Worm (Caenorhabditis elegans): Measurements from ENCODE around the gene T08G5.2.
A peak's percentile ranks its signal among the peaks of the same experiment; 100 is the strongest.

The T08G5.2 gene

DNA sequence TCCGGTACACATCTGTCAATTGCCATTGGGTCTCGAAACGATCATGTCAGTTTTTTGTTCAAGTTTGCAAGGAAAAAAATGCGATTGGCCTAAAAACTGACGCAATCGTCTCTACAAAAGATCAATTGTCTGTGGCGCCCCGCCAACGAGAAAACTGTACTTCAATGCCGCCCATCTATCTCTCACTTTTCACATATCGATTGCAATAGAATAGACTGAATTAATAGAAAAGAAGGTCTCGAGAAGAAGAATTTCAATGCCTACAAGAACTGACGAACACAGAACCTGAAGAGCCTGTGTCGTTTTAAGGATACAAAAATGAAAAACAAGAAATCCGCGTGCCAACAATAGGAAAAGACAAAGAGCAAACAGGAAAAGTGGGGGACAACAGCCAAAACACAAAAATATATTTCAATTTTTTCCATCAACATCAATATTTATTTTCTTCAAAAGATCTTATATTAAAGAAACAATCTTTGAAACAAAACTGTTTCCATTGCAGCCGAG is 17.7 kb downstream of the T08G5.2 start (continued):
- TF ChIP-seq zfp-3 (GFP tag; conservative IDR thresholded peaks at IDR 0.05) (peak; percentile 72), nhr-237 (tag; optimal IDR thresholded peaks at IDR 0.05) (no peak), mxl-2 (GFP tag; conservative IDR thresholded peaks at IDR 0.05) (no peak), Y48G9A.11 (GFP tag; IDR thresholded peaks at IDR 0.05) (no peak), unc-39 (tag; optimal IDR thresholded peaks at IDR 0.05) (no peak), snpc-4 (tag; optimal IDR thresholded peaks at IDR 0.05) (no peak), daf-8 (GFP tag; IDR thresholded peaks at IDR 0.05) (no peak), fos-1 (tag; optimal IDR thresholded peaks at IDR 0.05) (no peak), tag-97 (GFP tag; IDR thresholded peaks at IDR 0.05) (no peak), nhr-11 (tag; optimal IDR thresholded peaks at IDR 0.05) (no peak), F26F4.8 (GFP tag; conservative IDR thresholded peaks at IDR 0.05) (no peak), lin-38 (GFP tag; IDR thresholded peaks at IDR 0.05) (peak; percentile 47), attf-4 (tag; optimal IDR thresholded peaks at IDR 0.05) (no peak), Y75B8A.6 (GFP tag; IDR thresholded peaks at IDR 0.05) (no peak), aha-1 (tag) (peak; percentile 98), rbr-2 (tag; optimal IDR thresholded peaks at IDR 0.05) (peak; percentile 28), nhr-42 (GFP tag; IDR thresholded peaks at IDR 0.05) (no peak), ZK546.5 (tag; optimal IDR thresholded peaks at IDR 0.05) (no peak), ZK337.2 (GFP tag; IDR thresholded peaks at IDR 0.05) (no peak), madf-9 (GFP tag; conservative IDR thresholded peaks at IDR 0.05) (no peak), jun-1 (tag; optimal IDR thresholded peaks at IDR 0.05) (no peak), mdt-29 (GFP tag; IDR thresholded peaks at IDR 0.05) (no peak), mxl-3 (GFP tag; optimal IDR thresholded peaks at IDR 0.05) (no peak), egl-27 (tag; optimal IDR thresholded peaks at IDR 0.05) (no peak), nhr-102 (tag; optimal IDR thresholded peaks at IDR 0.05) (peak; percentile 62), Y5F2A.4 (GFP tag; optimal IDR thresholded peaks at IDR 0.05) (no peak), hlh-30 (tag; optimal IDR thresholded peaks at IDR 0.05; ENCODE audit: insufficient read depth) (peak; percentile 25), nhr-6 (tag; optimal IDR thresholded peaks at IDR 0.05) (peak; percentile 69), T26A8.4 (GFP tag; IDR thresholded peaks at IDR 0.05) (no peak), D1046.2 (GFP tag; IDR thresholded peaks at IDR 0.05) (no peak), F44E2.7 (GFP tag; IDR thresholded peaks at IDR 0.05) (no peak), spr-1 (tag; optimal IDR thresholded peaks at IDR 0.05) (no peak), zip-11 (GFP tag; IDR thresholded peaks at IDR 0.05) (no peak), nhr-10 (tag; optimal IDR thresholded peaks at IDR 0.05) (no peak), Y105C5A.15 (GFP tag; IDR thresholded peaks at IDR 0.05) (no peak), lsy-2 (tag; optimal IDR thresholded peaks at IDR 0.05) (peak in 1 of 2 experiments; percentile 76), unc-130 (GFP tag; optimal IDR thresholded peaks at IDR 0.05) (peak; percentile 20), nhr-77 (tag; optimal IDR thresholded peaks at IDR 0.05) (no peak), ceh-20 (GFP tag; IDR thresholded peaks at IDR 0.05) (0 out of 2 replicates have a peak, but pooled peaks have one; percentile 24), spr-3 (GFP tag; optimal IDR thresholded peaks at IDR 0.05) (peak; percentile 14), egl-43 (GFP tag; IDR thresholded peaks at IDR 0.05) (no peak), nhr-28 (tag; optimal IDR thresholded peaks at IDR 0.05) (peak; percentile 3), lin-1 (GFP tag; IDR thresholded peaks at IDR 0.05) (no peak), lin-39 (tag; optimal IDR thresholded peaks at IDR 0.05) (no peak), nhr-41 (GFP tag; IDR thresholded peaks at IDR 0.05) (no peak), php-3 (GFP tag; IDR thresholded peaks at IDR 0.05) (no peak), dmd-9 (GFP tag; IDR thresholded peaks at IDR 0.05) (no peak), ztf-7 (tag; optimal IDR thresholded peaks at IDR 0.05) (no peak), dmd-8 (GFP tag; IDR thresholded peaks at IDR 0.05) (no peak), arid-1 (GFP tag; conservative IDR thresholded peaks at IDR 0.05) (0 out of 2 replicates have a peak, but pooled peaks have one; percentile 5), F49E8.2 (tag; optimal IDR thresholded peaks at IDR 0.05; ENCODE audit: borderline replicate concordance) (peak; percentile 14), lin-13 (GFP tag; optimal IDR thresholded peaks at IDR 0.05) (no peak), ceh-82 (tag; optimal IDR thresholded peaks at IDR 0.05) (no peak)
